Worm (Caenorhabditis elegans): ENCODE results near the gene odd-2.

odd-2 gene

ce11 chrX:6187848-6188247, 27.5 kb upstream of the odd-2 start, which contains the start of gene T13C5.10:
T13C5.10 (plus strand) TSS chrX:6188148.
- TF ChIP-seq ceh-9 (tag; optimal IDR thresholded peaks at IDR 0.05) (no peak), skn-1 (tag; optimal IDR thresholded peaks at IDR 0.05) (no peak), pha-4 (tag; optimal IDR thresholded peaks at IDR 0.05) (no peak), nhr-67 (tag; optimal IDR thresholded peaks at IDR 0.05) (no peak), ceh-28 (tag; optimal IDR thresholded peaks at IDR 0.05) (no peak), unc-39 (tag; optimal IDR thresholded peaks at IDR 0.05) (no peak), nhr-77 (tag; optimal IDR thresholded peaks at IDR 0.05) (no peak), mdl-1 (tag; optimal IDR thresholded peaks at IDR 0.05) (no peak), sea-2 (GFP tag; optimal IDR thresholded peaks at IDR 0.05) (no peak)

- TF ChIP-seq skn-1 (tag; optimal IDR thresholded peaks at IDR 0.05) (no peak), daf-12 (tag; optimal IDR thresholded peaks at IDR 0.05) (no peak), nhr-12 (tag; optimal IDR thresholded peaks at IDR 0.05) (no peak), sea-2 (GFP tag; optimal IDR thresholded peaks at IDR 0.05) (no peak), nhr-67 (tag; optimal IDR thresholded peaks at IDR 0.05) (no peak), ceh-9 (tag; optimal IDR thresholded peaks at IDR 0.05) (no peak), nhr-25 (tag; optimal IDR thresholded peaks at IDR 0.05) (no peak), mdl-1 (tag; optimal IDR thresholded peaks at IDR 0.05) (no peak)
Observed at ce11 chrX:6184709-6185108, 24.4 kb upstream of the odd-2 start, which contains the start of gene T13C5.2. T13C5.2 (plus strand) TSS chrX:6185009.

- TF ChIP-seq pqm-1 (tag; optimal IDR thresholded peaks at IDR 0.05) (no peak), nfya-1 (tag; optimal IDR thresholded peaks at IDR 0.05; ENCODE audit: insufficient read depth) (no peak), nhr-23 (tag; optimal IDR thresholded peaks at IDR 0.05) (peak; percentile 11)
Observed at ce11 chrX:6180293-6180692, 20.0 kb upstream of the odd-2 start, which contains the start of gene T13C5.7. T13C5.7 (plus strand) TSS chrX:6180593.

- TF ChIP-seq snpc-4 (tag; optimal IDR thresholded peaks at IDR 0.05) (no peak), nhr-43 (tag; optimal IDR thresholded peaks at IDR 0.05; ENCODE audit: poor library complexity, severe bottlenecking) (peak; percentile 38), nhr-23 (tag; optimal IDR thresholded peaks at IDR 0.05) (peak; percentile 80)
Observed at ce11 chrX:6178989-6179388, 18.7 kb upstream of the odd-2 start.

ce11 chrX:6177944-6178566, 17.7 kb upstream of the odd-2 start, which contains the start of the genes T25B2.4 and T13C5.3:
T25B2.4 (plus strand) TSS chrX:6178244.
T13C5.3 (plus strand) TSS chrX:6178516.
- no peak for TF ChIP-seq lin-15B (tag; optimal IDR thresholded peaks at IDR 0.05)
- no peak for TF ChIP-seq ZK546.5 (tag; optimal IDR thresholded peaks at IDR 0.05)
- no peak for TF ChIP-seq lsy-12 (tag; optimal IDR thresholded peaks at IDR 0.05)
- TF ChIP-seq ztf-4 (tag; optimal IDR thresholded peaks at IDR 0.05), result no peak
- TF ChIP-seq aly-2 (tag; optimal IDR thresholded peaks at IDR 0.05), result no peak
- no peak for TF ChIP-seq tbx-2 (tag; optimal IDR thresholded peaks at IDR 0.05)
- no peak for TF ChIP-seq jun-1 (tag; optimal IDR thresholded peaks at IDR 0.05)
- TF ChIP-seq ama-1 (optimal IDR thresholded peaks at IDR 0.05), result no peak
- no peak for TF ChIP-seq nhr-11 (tag; optimal IDR thresholded peaks at IDR 0.05)
- no peak for TF ChIP-seq nhr-12 (tag; optimal IDR thresholded peaks at IDR 0.05)
- no peak for TF ChIP-seq unc-62 (GFP tag; optimal IDR thresholded peaks at IDR 0.05)
- no peak for TF ChIP-seq nhr-237 (tag; optimal IDR thresholded peaks at IDR 0.05)
- no peak for TF ChIP-seq unc-39 (tag; optimal IDR thresholded peaks at IDR 0.05)
- no peak for TF ChIP-seq egl-27 (tag; optimal IDR thresholded peaks at IDR 0.05)
- no peak for TF ChIP-seq mdl-1 (tag; optimal IDR thresholded peaks at IDR 0.05)
- no peak for TF ChIP-seq pha-4 (tag; optimal IDR thresholded peaks at IDR 0.05)
- TF ChIP-seq eor-1 (tag; optimal IDR thresholded peaks at IDR 0.05), result no peak
- no peak for TF ChIP-seq daf-12 (tag; optimal IDR thresholded peaks at IDR 0.05)
- no peak for TF ChIP-seq zag-1 (tag; optimal IDR thresholded peaks at IDR 0.05)
- TF ChIP-seq pqm-1 (tag; optimal IDR thresholded peaks at IDR 0.05), result no peak

- TF ChIP-seq fos-1 (tag; optimal IDR thresholded peaks at IDR 0.05), result no peak
- no peak for TF ChIP-seq zag-1 (tag; optimal IDR thresholded peaks at IDR 0.05)
- TF ChIP-seq egl-5 (tag; optimal IDR thresholded peaks at IDR 0.05), result no peak
- TF ChIP-seq ceh-9 (tag; optimal IDR thresholded peaks at IDR 0.05), result no peak
- TF ChIP-seq sea-2 (GFP tag; optimal IDR thresholded peaks at IDR 0.05), result no peak
- no peak for TF ChIP-seq nhr-237 (tag; optimal IDR thresholded peaks at IDR 0.05)
- TF ChIP-seq daf-12 (tag; optimal IDR thresholded peaks at IDR 0.05), result no peak
- TF ChIP-seq ama-1 (optimal IDR thresholded peaks at IDR 0.05), result no peak
- TF ChIP-seq nhr-23 (tag; optimal IDR thresholded peaks at IDR 0.05), result no peak
- no peak for TF ChIP-seq R02D3.7 (tag; optimal IDR thresholded peaks at IDR 0.05)
- TF ChIP-seq ztf-11 (tag; optimal IDR thresholded peaks at IDR 0.05), result no peak
- TF ChIP-seq ceh-28 (tag; optimal IDR thresholded peaks at IDR 0.05), result no peak
Observed at ce11 chrX:6175829-6176228, 15.5 kb upstream of the odd-2 start, which contains the start of gene T25B2.3. T25B2.3 (plus strand) TSS chrX:6176129.

Measured in whole organism, L3 larva.